Fruit fly (Drosophila melanogaster): ENCODE data around the gene CG3581.

DNA sequence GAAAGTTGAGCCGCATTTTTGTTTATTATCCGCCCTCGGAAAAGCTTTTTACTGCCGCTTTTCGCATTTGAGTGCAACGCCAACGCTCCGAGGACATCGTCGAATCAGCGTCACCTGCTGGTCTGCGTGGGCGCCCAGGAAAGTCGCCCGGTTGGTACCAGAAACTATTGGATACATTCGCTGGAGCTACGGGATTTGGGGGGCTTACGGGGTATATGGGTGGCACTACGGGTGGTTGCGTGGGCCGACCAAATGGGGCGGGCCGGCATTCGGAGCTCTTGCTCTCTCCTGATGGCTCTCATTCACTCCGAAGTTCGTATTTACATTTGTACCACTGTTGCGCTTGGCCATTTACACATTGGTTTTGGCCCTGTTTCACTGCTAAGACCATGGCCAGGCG, 36.8 kb upstream of the CG3581 start:
- TF ChIP-seq CG11617 (GFP tag; optimal IDR thresholded peaks at IDR 0.05) (no peak), CG12768 (GFP tag; optimal IDR thresholded peaks at IDR 0.05) (no peak), CG33017 (tag; optimal IDR thresholded peaks at IDR 0.05) (no peak), Crg-1 (GFP tag; optimal IDR thresholded peaks at IDR 0.05) (no peak), Hr96 (GFP tag; optimal IDR thresholded peaks at IDR 0.05) (no peak), tj (GFP tag; optimal IDR thresholded peaks at IDR 0.05) (no peak), toe (GFP tag; optimal IDR thresholded peaks at IDR 0.05) (no peak), CG14711 (tag; optimal IDR thresholded peaks at IDR 0.05) (no peak)
